Worm (Caenorhabditis elegans) whole organism, L2 larva: ENCODE measurements around the gene H06A10.1.
A peak's percentile ranks its signal among the peaks of the same experiment; 100 is the strongest.

ENCODE experiments used
- C34F6.9 ChIP-seq: fragments of 150-350 bp; optimal IDR thresholded peaks from 2 replicates; lab custom pipeline; 2014; ENCODE audit warnings: missing biosample characterization, missing genetic modification characterization
- F13H6.1 ChIP-seq: sonication (generic microtip); optimal IDR thresholded peaks from 2 replicates; lab custom pipeline; 2016; ENCODE audit warnings: missing genetic modification characterization, missing compliant biosample characterization
- ZK546.5 ChIP-seq: sonication (generic microtip); optimal IDR thresholded peaks from 2 replicates; lab custom pipeline; 2017; ENCODE audit warnings: missing biosample characterization, missing genetic modification characterization
- alr-1 ChIP-seq: fragments of 150-350 bp; optimal IDR thresholded peaks from 2 replicates; lab custom pipeline; 2014; ENCODE audit warnings: missing biosample characterization, missing genetic modification characterization
- crh-2 ChIP-seq: sonication (generic microtip); optimal IDR thresholded peaks from 2 replicates; lab custom pipeline; 2017; ENCODE audit warnings: missing biosample characterization, missing genetic modification characterization
- dmd-4 ChIP-seq: sonication (generic microtip); optimal IDR thresholded peaks from 2 replicates; lab custom pipeline; 2017; ENCODE audit warnings: missing biosample characterization, missing genetic modification characterization
- egl-27 ChIP-seq: sonication (generic microtip); optimal IDR thresholded peaks from 3 replicates; lab custom pipeline; 2017; ENCODE audit warnings: missing biosample characterization, missing genetic modification reagents, missing genetic modification characterization
- elt-3 ChIP-seq: sonication (generic microtip); optimal IDR thresholded peaks from 2 replicates; lab custom pipeline; 2017; ENCODE audit warnings: missing biosample characterization, missing genetic modification characterization
- fos-1 ChIP-seq: fragments of 150-350 bp; optimal IDR thresholded peaks from 2 replicates; lab custom pipeline; 2014; ENCODE audit warnings: missing biosample characterization, missing genetic modification characterization
- gmeb-1 ChIP-seq: fragments of 150-350 bp; optimal IDR thresholded peaks from 2 replicates; lab custom pipeline; 2014; ENCODE audit warnings: missing biosample characterization, missing genetic modification characterization
- lin-11 ChIP-seq: fragments of 150-350 bp; sonication (generic microtip); optimal IDR thresholded peaks from 2 replicates; lab custom pipeline; 2014; ENCODE audit warnings: missing biosample characterization, missing genetic modification characterization, inconsistent platforms, mixed read lengths
- lin-13 ChIP-seq: fragments of 150-350 bp; optimal IDR thresholded peaks from 2 replicates; lab custom pipeline; 2014; ENCODE audit warnings: missing biosample characterization, missing genetic modification reagents, missing genetic modification characterization
- lin-39 ChIP-seq: fragments of 150-350 bp; optimal IDR thresholded peaks from 2 replicates; lab custom pipeline; 2014; ENCODE audit warnings: missing biosample characterization, missing genetic modification reagents, missing genetic modification characterization
- lsy-2 ChIP-seq, 2 experiments: fragments of 150-350 bp in 1 of 2; sonication (generic microtip) in 1 of 2; optimal IDR thresholded peaks; 2 replicates each; lab custom pipeline; 2014 to 2017; ENCODE audit warnings: missing biosample characterization in 2 of 2, missing genetic modification characterization in 2 of 2
- mab-5 ChIP-seq: fragments of 150-350 bp; optimal IDR thresholded peaks from 2 replicates; lab custom pipeline; 2014; ENCODE audit warnings: missing biosample characterization, missing genetic modification characterization
- mbf-1 ChIP-seq: sonication (generic microtip); optimal IDR thresholded peaks from 2 replicates; lab custom pipeline; 2017; ENCODE audit warnings: missing biosample characterization, missing genetic modification characterization
- mdl-1 ChIP-seq, 2 experiments: fragments of 150-350 bp in 1 of 2; sonication (generic microtip) in 1 of 2; optimal IDR thresholded peaks; 2 replicates each; lab custom pipeline; 2017; ENCODE audit warnings: missing biosample characterization in 2 of 2, missing genetic modification characterization in 2 of 2
- nhr-10 ChIP-seq: sonication (generic microtip); optimal IDR thresholded peaks from 2 replicates; lab custom pipeline; 2017; ENCODE audit warnings: missing biosample characterization, missing genetic modification characterization
- nhr-129 ChIP-seq: fragments of 150-350 bp; optimal IDR thresholded peaks from 2 replicates; lab custom pipeline; 2014; ENCODE audit warnings: missing biosample characterization, missing genetic modification characterization
- nhr-21 ChIP-seq: fragments of 150-350 bp; optimal IDR thresholded peaks from 2 replicates; lab custom pipeline; 2014; ENCODE audit warnings: missing biosample characterization, missing genetic modification characterization
- nhr-23 ChIP-seq: fragments of 150-350 bp; optimal IDR thresholded peaks from 2 replicates; lab custom pipeline; 2014; ENCODE audit warnings: missing biosample characterization, missing genetic modification reagents, missing genetic modification characterization
- nhr-237 ChIP-seq: fragments of 150-350 bp; optimal IDR thresholded peaks from 2 replicates; lab custom pipeline; 2014; ENCODE audit warnings: missing biosample characterization, missing genetic modification characterization
- nhr-6 ChIP-seq: fragments of 150-350 bp; optimal IDR thresholded peaks from 2 replicates; lab custom pipeline; 2014; ENCODE audit warnings: missing biosample characterization, missing genetic modification characterization
- peb-1 ChIP-seq: fragments of 150-350 bp; optimal IDR thresholded peaks from 2 replicates; lab custom pipeline; 2014; ENCODE audit warnings: missing biosample characterization, missing genetic modification characterization
- sem-4 ChIP-seq: fragments of 150-350 bp; optimal IDR thresholded peaks from 2 replicates; lab custom pipeline; 2014; ENCODE audit warnings: missing biosample characterization, missing genetic modification reagents, missing genetic modification characterization
- skn-1 ChIP-seq: sonication (generic microtip); optimal IDR thresholded peaks from 2 replicates; lab custom pipeline; 2017; ENCODE audit warnings: missing biosample characterization, missing genetic modification characterization
- sma-3 ChIP-seq: sonication (generic microtip); optimal IDR thresholded peaks from 2 replicates; lab custom pipeline; 2016; ENCODE audit warnings: missing genetic modification reagents, missing genetic modification characterization, missing compliant biosample characterization
- sma-9 ChIP-seq, 2 experiments: fragments of 150-350 bp in 1 of 2; sonication (generic microtip) in 1 of 2; optimal IDR thresholded peaks; 2 replicates each; lab custom pipeline; 2014 to 2016; ENCODE audit warnings: missing genetic modification characterization in 2 of 2, mild to moderate bottlenecking in 1 of 2, missing biosample characterization in 1 of 2, missing compliant biosample characterization in 1 of 2, missing genetic modification reagents in 1 of 2, moderate library complexity in 1 of 2
- unc-39 ChIP-seq: fragments of 150-350 bp; optimal IDR thresholded peaks from 2 replicates; lab custom pipeline; 2014; ENCODE audit warnings: missing biosample characterization, missing genetic modification characterization
- unc-55 ChIP-seq: fragments of 150-350 bp; sonication (generic microtip); optimal IDR thresholded peaks from 3 replicates; lab custom pipeline; 2014; ENCODE audit warnings: missing biosample characterization, missing genetic modification reagents, missing genetic modification characterization
- unc-62 ChIP-seq: fragments of 150-350 bp; optimal IDR thresholded peaks from 2 replicates; lab custom pipeline; 2014; ENCODE audit warnings: missing biosample characterization, missing genetic modification reagents, missing genetic modification characterization
- zag-1 ChIP-seq: fragments of 150-350 bp; optimal IDR thresholded peaks from 2 replicates; lab custom pipeline; 2014; ENCODE audit warnings: missing biosample characterization, missing genetic modification characterization
- ztf-4 ChIP-seq: fragments of 150-350 bp; optimal IDR thresholded peaks from 2 replicates; lab custom pipeline; 2014; ENCODE audit warnings: missing biosample characterization, missing genetic modification characterization

The H06A10.1 gene

DNA sequence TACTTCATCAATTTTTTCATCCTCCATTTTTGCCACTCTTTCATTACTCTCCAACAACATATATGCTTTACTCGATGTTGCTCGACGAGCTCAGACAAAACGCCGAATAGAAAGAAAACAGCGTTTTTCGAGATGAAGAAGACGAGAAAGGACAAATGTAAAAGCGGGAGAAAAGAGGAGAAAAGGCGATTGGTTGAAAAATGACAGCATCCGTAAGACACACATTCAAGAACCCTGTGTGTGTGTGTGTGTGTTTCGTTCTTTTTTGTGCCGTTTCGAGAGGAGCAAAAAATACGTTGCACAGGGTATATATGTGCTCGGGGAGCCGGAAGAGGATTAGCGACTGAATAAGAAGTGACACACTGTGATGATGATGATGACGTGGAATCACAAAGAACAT lies 13.6 kb upstream of the H06A10.1 start:
- TF ChIP-seq lin-39 (tag; lab: Kevin White, UChicago) (peak; percentile 30), mab-5 (tag; lab: Kevin White, UChicago) (peak; percentile 26), egl-27 (tag; lab: Kevin White, UChicago) (no peak), C34F6.9 (tag; lab: Kevin White, UChicago) (peak; percentile 17), unc-55 (GFP tag; lab: Kevin White, UChicago) (peak; percentile 74), dmd-4 (no peak), lsy-2 (tag; optimal IDR thresholded peaks at IDR 0.05; lab: Kevin White, UChicago) (peak in 1 of 2 experiments; percentile 25), zag-1 (tag; lab: Kevin White, UChicago) (peak; percentile 30), crh-2 (tag; lab: Kevin White, UChicago) (peak; percentile 37)
- TF ChIP-seq, all 48 proteins: peak for 7

ce11 chrX:13499098-13499497 lies 8.2 kb upstream of the H06A10.1 start:
- TF ChIP-seq ZK546.5 (tag; lab: Kevin White, UChicago) = no peak
- peak; percentile 2 for TF ChIP-seq sem-4 (tag; lab: Kevin White, UChicago)
- TF ChIP-seq, all 48 proteins: peak for 1

ce11 chrX:13499923-13500322 lies 7.4 kb upstream of the H06A10.1 start:
- TF ChIP-seq crh-2 (tag; lab: Kevin White, UChicago) (peak; percentile 35), fos-1 (no peak), ztf-4 (tag; lab: Kevin White, UChicago) (no peak), gmeb-1 (tag; lab: Kevin White, UChicago) (no peak), lsy-2 (tag; optimal IDR thresholded peaks at IDR 0.05; lab: Kevin White, UChicago) (peak in 1 of 2 experiments; percentile 6), elt-3 (no peak), sma-9 (GFP tag; optimal IDR thresholded peaks at IDR 0.05; lab: Kevin White, UChicago) (no peak), sma-9 (tag; optimal IDR thresholded peaks at IDR 0.05; lab: Kevin White, UChicago) (no peak)

DNA sequence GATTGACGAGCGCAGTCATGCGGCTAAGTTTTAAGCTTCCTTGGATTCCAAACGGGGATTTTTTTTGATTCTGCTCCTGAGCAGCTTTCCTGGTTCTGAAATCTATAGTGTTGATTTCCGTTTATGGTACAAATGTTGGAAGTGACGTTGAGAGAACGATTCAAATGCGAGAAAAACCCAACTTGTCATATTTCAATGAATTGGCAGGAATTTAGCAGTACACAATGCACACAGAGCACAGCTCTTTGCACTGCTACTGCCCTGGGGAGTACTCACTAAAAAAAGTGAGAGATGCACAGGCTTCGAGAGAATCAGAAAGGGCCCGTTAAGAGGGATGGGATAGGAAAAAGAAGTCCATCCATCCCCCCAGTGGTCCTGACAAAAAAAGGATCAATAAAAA lies 6.8 kb upstream of the H06A10.1 start, which contains the start of gene sad-1:
TSS of gene sad-1 (minus strand) at position 101 of the 400 bp plus-strand sequence.
- no peak for TF ChIP-seq elt-3
- peak; percentile 26 for TF ChIP-seq C34F6.9 (tag; lab: Kevin White, UChicago)

DNA sequence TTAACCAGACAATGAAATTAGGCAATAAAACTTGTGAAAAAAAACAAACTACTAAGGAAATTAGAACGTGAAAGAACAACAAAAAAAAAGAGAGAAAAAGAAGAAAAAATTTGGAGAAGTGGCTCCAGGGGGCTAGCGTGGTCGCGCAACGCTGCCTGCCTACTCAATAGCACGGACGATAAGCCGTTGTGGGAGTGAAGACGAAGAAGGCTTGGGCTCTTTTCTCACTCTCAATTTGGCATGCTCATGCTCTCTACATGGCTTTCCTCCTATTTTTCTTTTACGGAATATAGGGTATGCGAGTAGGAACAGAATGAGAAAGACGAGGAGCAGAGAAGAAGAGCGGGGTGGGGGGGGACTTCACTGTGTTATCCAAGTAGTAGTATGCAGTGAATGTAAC lies 5.1 kb upstream of the H06A10.1 start:
- peak; percentile 15 for TF ChIP-seq crh-2 (tag; lab: Kevin White, UChicago)
- TF ChIP-seq nhr-129 = peak; percentile 53
- peak; percentile 49 for TF ChIP-seq lin-11
- peak; percentile 71 for TF ChIP-seq zag-1 (tag; lab: Kevin White, UChicago)
- no peak for TF ChIP-seq fos-1
- TF ChIP-seq unc-62 (GFP tag; lab: Kevin White, UChicago) = no peak
- TF ChIP-seq peb-1 (tag; lab: Kevin White, UChicago) = no peak
- TF ChIP-seq nhr-23 (tag; lab: Kevin White, UChicago) = no peak
- TF ChIP-seq nhr-10 (tag; lab: Kevin White, UChicago) = no peak
- peak; percentile 39 for TF ChIP-seq lin-13 (GFP tag; lab: Kevin White, UChicago)
- TF ChIP-seq mbf-1 (tag; lab: Kevin White, UChicago) = no peak
- TF ChIP-seq ztf-4 (tag; lab: Kevin White, UChicago) = no peak
- no peak for TF ChIP-seq nhr-6
- peak; percentile 78 for TF ChIP-seq C34F6.9 (tag; lab: Kevin White, UChicago)
- peak in 1 of 2 experiments; percentile 46 for TF ChIP-seq lsy-2 (tag; optimal IDR thresholded peaks at IDR 0.05; lab: Kevin White, UChicago)
- TF ChIP-seq mdl-1 (tag; optimal IDR thresholded peaks at IDR 0.05; lab: Kevin White, UChicago) = peak; percentile 6 to 35
- TF ChIP-seq egl-27 (tag; lab: Kevin White, UChicago) = peak; percentile 21
- TF ChIP-seq nhr-237 (tag; lab: Kevin White, UChicago) = no peak
- TF ChIP-seq F13H6.1 (tag; lab: Kevin White, UChicago) = peak; percentile 45
- TF ChIP-seq sma-9 (GFP tag; optimal IDR thresholded peaks at IDR 0.05; lab: Kevin White, UChicago) = peak; percentile 49
- TF ChIP-seq sma-9 (tag; optimal IDR thresholded peaks at IDR 0.05; lab: Kevin White, UChicago) = no peak
- no peak for TF ChIP-seq skn-1 (tag; lab: Kevin White, UChicago)
- TF ChIP-seq unc-39 (tag; lab: Kevin White, UChicago) = no peak
- peak; percentile 70 for TF ChIP-seq unc-55 (GFP tag; lab: Kevin White, UChicago)
- TF ChIP-seq sem-4 (tag; lab: Kevin White, UChicago) = peak; percentile 76
- TF ChIP-seq nhr-21 (tag; lab: Kevin White, UChicago) = no peak
- no peak for TF ChIP-seq sma-3 (GFP tag; lab: Kevin White, UChicago)
- no peak for TF ChIP-seq alr-1 (tag; lab: Kevin White, UChicago)
- no peak for TF ChIP-seq lin-39 (tag; lab: Kevin White, UChicago)
- TF ChIP-seq mab-5 (tag; lab: Kevin White, UChicago) = peak; percentile 4
- TF ChIP-seq dmd-4 = no peak
- TF ChIP-seq, all 48 proteins: peak for 14
